Fruit fly (Drosophila melanogaster): ENCODE data around the gene CG14314.

- TF ChIP-seq CTCF (optimal IDR thresholded peaks at IDR 0.05) (no peak), CG8478 (optimal IDR thresholded peaks at IDR 0.05) (no peak)
Measured at dm6 chr3R:18227385-18227784, 11.4 kb downstream of the CG14314 start.

All from S2 (cell line).